Worm (Caenorhabditis elegans) whole organism, late embryonic: Measurements from ENCODE around the gene C25E10.16.

Experiments
- ceh-9 ChIP-seq: sonication (generic microtip); optimal IDR thresholded peaks from 2 replicates; lab custom pipeline; 2016; ENCODE audit warnings: mild to moderate bottlenecking, missing genetic modification characterization, inconsistent platforms, missing compliant biosample characterization
- ets-4 ChIP-seq: sonication (generic microtip); optimal IDR thresholded peaks from 2 replicates; lab custom pipeline; 2016; ENCODE audit warnings: missing genetic modification characterization, missing compliant biosample characterization
- lin-11 ChIP-seq: fragments of 200-800 bp; sonication (Bioruptor generic); optimal IDR thresholded peaks from 2 replicates; lab custom pipeline; 2018; ENCODE audit warnings: mild to moderate bottlenecking, missing genetic modification characterization, missing compliant biosample characterization
- tbx-7 ChIP-seq: sonication (generic microtip); optimal IDR thresholded peaks from 2 replicates; lab custom pipeline; 2016; ENCODE audit warnings: missing genotype, missing genetic modification characterization, missing compliant biosample characterization
- zip-5 ChIP-seq: sonication (generic microtip); optimal IDR thresholded peaks from 2 replicates; lab custom pipeline; 2016; ENCODE audit warnings: missing genetic modification characterization, missing compliant biosample characterization

ce11 chrV:9015540-9015939 lies 43.8 kb downstream of the C25E10.16 start, which contains the start of gene srt-18:
- TF ChIP-seq lin-11 (tag; lab: Kevin White, UChicago) (no peak), zip-5 (tag; lab: Kevin White, UChicago) (no peak), ets-4 (no peak), tbx-7 (tag; lab: Kevin White, UChicago) (no peak), ceh-9 (tag; lab: Kevin White, UChicago) (no peak)
